Fruit fly (Drosophila melanogaster): ENCODE results near the gene Ipo9.

Ipo9 gene

DNA sequence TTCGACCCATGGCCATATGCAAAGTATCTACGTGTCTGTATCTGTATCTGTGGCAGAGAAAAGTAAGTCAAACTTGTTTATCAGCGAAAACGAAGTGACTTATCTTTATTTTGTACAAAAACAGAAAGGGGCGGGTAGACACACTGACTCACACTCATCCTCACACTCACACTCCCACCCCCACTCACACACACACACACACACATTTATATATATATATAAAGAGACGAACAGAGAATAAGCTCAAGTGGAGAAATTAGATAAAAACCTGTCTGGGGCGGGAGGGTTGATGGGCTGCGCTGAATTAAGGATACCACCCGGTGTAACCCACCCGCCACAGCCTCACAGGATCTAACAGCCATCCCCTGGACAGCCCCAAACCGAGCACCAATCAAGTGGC lies 41.5 kb upstream of the Ipo9 start:
- no peak for TF ChIP-seq Rel (GFP tag; optimal IDR thresholded peaks at IDR 0.05)
- no peak for TF ChIP-seq Rel (tag; optimal IDR thresholded peaks at IDR 0.05)
- no peak for TF ChIP-seq sage (GFP tag; optimal IDR thresholded peaks at IDR 0.05)

dm6 chr3R:11372053-11373016 lies 40.0 kb upstream of the Ipo9 start:
- peak; percentile 14 for TF ChIP-seq fru (GFP tag; optimal IDR thresholded peaks at IDR 0.05)
- no peak for TF ChIP-seq Abd-B (GFP tag; optimal IDR thresholded peaks at IDR 0.05)
- peak; percentile 8 for TF ChIP-seq Sp1 (GFP tag; optimal IDR thresholded peaks at IDR 0.05)
- TF ChIP-seq Dif (GFP tag; optimal IDR thresholded peaks at IDR 0.05; ENCODE audit: partially characterized antibody) = peak; percentile 10
- TF ChIP-seq rgr (GFP tag; optimal IDR thresholded peaks at IDR 0.05) = no peak
- no peak for TF ChIP-seq brk (GFP tag; optimal IDR thresholded peaks at IDR 0.05)
- TF ChIP-seq woc (GFP tag; optimal IDR thresholded peaks at IDR 0.05) = no peak
- no peak for TF ChIP-seq CrebA (GFP tag; optimal IDR thresholded peaks at IDR 0.05; ENCODE audit: borderline replicate concordance)
- TF ChIP-seq Rel (GFP tag; optimal IDR thresholded peaks at IDR 0.05) = peak; percentile 12
- no peak for TF ChIP-seq Rel (tag; optimal IDR thresholded peaks at IDR 0.05)
- TF ChIP-seq pan (optimal IDR thresholded peaks at IDR 0.05) = no peak
- no peak for TF ChIP-seq foxo (GFP tag; optimal IDR thresholded peaks at IDR 0.05)
- no peak for TF ChIP-seq h (GFP tag; optimal IDR thresholded peaks at IDR 0.05)
- no peak for TF ChIP-seq sv (GFP tag; optimal IDR thresholded peaks at IDR 0.05)
- TF ChIP-seq Jra (GFP tag; optimal IDR thresholded peaks at IDR 0.05) = no peak
- TF ChIP-seq Dfd (GFP tag; optimal IDR thresholded peaks at IDR 0.05) = peak; percentile 91
- no peak for TF ChIP-seq GATAd (GFP tag; optimal IDR thresholded peaks at IDR 0.05)
- no peak for TF ChIP-seq CG9705 (GFP tag; optimal IDR thresholded peaks at IDR 0.05)
- no peak for TF ChIP-seq Hr78 (GFP tag; optimal IDR thresholded peaks at IDR 0.05)
- TF ChIP-seq psq (GFP tag; optimal IDR thresholded peaks at IDR 0.05) = peak; percentile 77

dm6 chr3R:11375142-11375541 lies 37.2 kb upstream of the Ipo9 start:
- TF ChIP-seq Dfd (GFP tag; optimal IDR thresholded peaks at IDR 0.05) (peak; percentile 92), rgr (GFP tag; optimal IDR thresholded peaks at IDR 0.05) (no peak)

DNA sequence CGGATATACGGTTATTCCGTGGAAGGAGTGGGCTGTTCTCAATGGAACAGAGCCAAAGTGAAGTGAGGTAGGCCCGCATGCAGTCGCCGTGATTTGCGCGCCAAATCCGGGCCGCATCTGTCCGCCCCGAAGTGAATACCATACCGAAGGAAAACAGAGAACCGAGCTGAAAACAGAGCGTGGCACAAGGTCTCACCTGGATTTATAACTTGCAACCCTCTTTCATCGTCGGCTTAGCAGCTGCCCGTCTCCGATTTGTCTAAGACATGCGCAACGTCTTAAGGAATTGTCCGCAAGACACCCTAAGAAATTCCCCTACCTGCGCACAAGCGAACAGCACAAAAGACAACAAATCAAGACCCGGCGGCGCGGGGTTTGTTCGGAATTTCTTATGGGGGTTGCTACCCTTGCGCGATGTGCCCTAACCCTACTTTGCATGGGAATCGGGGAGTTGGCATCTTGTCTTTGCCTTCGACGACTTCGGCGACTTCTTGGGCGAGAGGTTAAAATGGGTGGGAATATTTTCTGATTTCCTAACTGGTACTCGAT lies 33.7 kb upstream of the Ipo9 start:
- no peak for TF ChIP-seq Dfd (GFP tag; optimal IDR thresholded peaks at IDR 0.05)
- no peak for TF ChIP-seq pan (optimal IDR thresholded peaks at IDR 0.05)
- no peak for TF ChIP-seq h (GFP tag; optimal IDR thresholded peaks at IDR 0.05)
- no peak for TF ChIP-seq sage (GFP tag; optimal IDR thresholded peaks at IDR 0.05)
- no peak for TF ChIP-seq Hnf4 (GFP tag; optimal IDR thresholded peaks at IDR 0.05)
- no peak for TF ChIP-seq Vsx2 (GFP tag; optimal IDR thresholded peaks at IDR 0.05; ENCODE audit: partially characterized antibody)
- TF ChIP-seq br (GFP tag; optimal IDR thresholded peaks at IDR 0.05) = no peak
- no peak for TF ChIP-seq ey (GFP tag; optimal IDR thresholded peaks at IDR 0.05)
- TF ChIP-seq brk (GFP tag; optimal IDR thresholded peaks at IDR 0.05) = no peak
- TF ChIP-seq rgr (GFP tag; optimal IDR thresholded peaks at IDR 0.05) = no peak
- no peak for TF ChIP-seq woc (GFP tag; optimal IDR thresholded peaks at IDR 0.05)
- no peak for TF ChIP-seq dsf (GFP tag; optimal IDR thresholded peaks at IDR 0.05; ENCODE audit: borderline replicate concordance)

dm6 chr3R:11392805-11393204 lies 19.5 kb upstream of the Ipo9 start:
- TF ChIP-seq br (GFP tag; optimal IDR thresholded peaks at IDR 0.05) (no peak), Dfd (GFP tag; optimal IDR thresholded peaks at IDR 0.05) (peak; percentile 22)

dm6 chr3R:11393896-11394295 lies 18.4 kb upstream of the Ipo9 start:
- no peak for TF ChIP-seq foxo (GFP tag; optimal IDR thresholded peaks at IDR 0.05)
- no peak for TF ChIP-seq Hr83 (GFP tag; optimal IDR thresholded peaks at IDR 0.05; ENCODE audit: poor library complexity, severe bottlenecking)
- no peak for TF ChIP-seq lola (GFP tag; optimal IDR thresholded peaks at IDR 0.05)
- TF ChIP-seq CrebA (GFP tag; optimal IDR thresholded peaks at IDR 0.05; ENCODE audit: borderline replicate concordance) = no peak
- TF ChIP-seq h (GFP tag; optimal IDR thresholded peaks at IDR 0.05) = no peak
- no peak for TF ChIP-seq ey (GFP tag; optimal IDR thresholded peaks at IDR 0.05)
- no peak for TF ChIP-seq Mio (GFP tag; optimal IDR thresholded peaks at IDR 0.05)
- TF ChIP-seq sv (GFP tag; optimal IDR thresholded peaks at IDR 0.05) = no peak
- TF ChIP-seq Rel (GFP tag; optimal IDR thresholded peaks at IDR 0.05) = no peak
- TF ChIP-seq Rel (tag; optimal IDR thresholded peaks at IDR 0.05) = no peak
- TF ChIP-seq OdsH (GFP tag; optimal IDR thresholded peaks at IDR 0.05) = no peak
- TF ChIP-seq Vsx2 (GFP tag; optimal IDR thresholded peaks at IDR 0.05; ENCODE audit: partially characterized antibody) = no peak
- no peak for TF ChIP-seq psq (GFP tag; optimal IDR thresholded peaks at IDR 0.05)
- TF ChIP-seq Dif (GFP tag; optimal IDR thresholded peaks at IDR 0.05; ENCODE audit: partially characterized antibody) = no peak
- no peak for TF ChIP-seq fru (GFP tag; optimal IDR thresholded peaks at IDR 0.05)
- TF ChIP-seq pan (optimal IDR thresholded peaks at IDR 0.05) = no peak
- TF ChIP-seq usp (GFP tag; optimal IDR thresholded peaks at IDR 0.05) = no peak
- TF ChIP-seq dsf (GFP tag; optimal IDR thresholded peaks at IDR 0.05; ENCODE audit: borderline replicate concordance) = no peak
- TF ChIP-seq dmrt93B (GFP tag; optimal IDR thresholded peaks at IDR 0.05) = no peak
